Worm (Caenorhabditis elegans) whole organism, early embryonic: ENCODE measurements around the gene mig-5.

ENCODE experiments used
- B0310.2 ChIP-seq: sonication (generic microtip); optimal IDR thresholded peaks from 2 replicates; lab custom pipeline; 2016; ENCODE audit warnings: mild to moderate bottlenecking, missing genetic modification characterization, missing compliant biosample characterization
- F13C5.2 ChIP-seq: sonication (generic microtip); optimal IDR thresholded peaks from 2 replicates; lab custom pipeline; 2017; ENCODE audit warnings: mild to moderate bottlenecking, missing genetic modification characterization, inconsistent platforms, missing compliant biosample characterization
- aly-1 ChIP-seq: sonication (generic microtip); optimal IDR thresholded peaks from 2 replicates; lab custom pipeline; 2016; ENCODE audit warnings: missing genetic modification characterization, missing compliant biosample characterization
- ama-1 ChIP-seq: fragments of 150-350 bp; optimal IDR thresholded peaks from 2 replicates; lab custom pipeline; 2014
- ceh-13 ChIP-seq: fragments of 200-800 bp; sonication (Bioruptor generic); optimal IDR thresholded peaks from 2 replicates; lab custom pipeline; 2018; ENCODE audit warnings: mild to moderate bottlenecking, missing genetic modification characterization, missing compliant biosample characterization
- ceh-36 ChIP-seq: sonication (generic microtip); optimal IDR thresholded peaks from 2 replicates; lab custom pipeline; 2016; ENCODE audit warnings: missing genetic modification characterization, inconsistent platforms, missing compliant biosample characterization
- ets-7 ChIP-seq: sonication (generic microtip); optimal IDR thresholded peaks from 2 replicates; lab custom pipeline; 2016; ENCODE audit warnings: missing genotype, missing genetic modification characterization, missing compliant biosample characterization
- flt-1 ChIP-seq: fragments of 200-800 bp; sonication (Bioruptor generic); IDR thresholded peaks from 2 replicates; pipeline ENCODE4 v1.3.6; 2022; ENCODE audit warnings: missing genetic modification characterization, missing compliant biosample characterization
- hmbx-1 ChIP-seq: sonication (generic microtip); optimal IDR thresholded peaks from 2 replicates; lab custom pipeline; 2016; ENCODE audit warnings: mild to moderate bottlenecking, missing genetic modification characterization, missing compliant biosample characterization
- hmg-4 ChIP-seq: fragments of 200-800 bp; sonication (Bioruptor generic); optimal IDR thresholded peaks from 2 replicates; lab custom pipeline; 2018; ENCODE audit warnings: mild to moderate bottlenecking, missing genetic modification characterization, missing compliant biosample characterization
- hnd-1 ChIP-seq: sonication (generic microtip); optimal IDR thresholded peaks from 2 replicates; lab custom pipeline; 2016; ENCODE audit warnings: missing genetic modification characterization, missing compliant biosample characterization
- pes-1 ChIP-seq: fragments of 200-800 bp; sonication (Bioruptor generic); IDR thresholded peaks from 2 replicates; pipeline ENCODE4 v1.3.6; 2022; ENCODE audit warnings: missing genetic modification reagents, missing genetic modification characterization, missing compliant biosample characterization
- sea-1 ChIP-seq: fragments of 200-800 bp; sonication (Bioruptor generic); conservative IDR thresholded peaks from 2 replicates; pipeline ENCODE4 v1.3.6; 2022; ENCODE audit warnings: missing genetic modification characterization, missing compliant biosample characterization
- tbx-37 ChIP-seq: fragments of 200-800 bp; sonication (Bioruptor generic); conservative IDR thresholded peaks from 2 replicates; pipeline ENCODE4 v1.3.6; 2022; ENCODE audit warnings: missing genetic modification reagents, missing genetic modification characterization, missing compliant biosample characterization

- TF ChIP-seq F13C5.2 (tag; lab: Kevin White, UChicago) (no peak), ama-1 (lab: Kevin White, UChicago) (no peak), hmbx-1 (tag; lab: Kevin White, UChicago) (no peak), sea-1 (GFP tag; lab: Robert Waterston, UW) (no peak), B0310.2 (tag; lab: Kevin White, UChicago) (no peak), ets-7 (tag; lab: Kevin White, UChicago) (no peak), ceh-36 (no peak), pes-1 (GFP tag; lab: Robert Waterston, UW) (no peak), flt-1 (GFP tag; lab: Robert Waterston, UW) (no peak), aly-1 (tag; lab: Kevin White, UChicago) (no peak), hnd-1 (tag; lab: Kevin White, UChicago) (no peak), hmg-4 (GFP tag; lab: Kevin White, UChicago) (no peak), ceh-13 (peak; percentile 20), tbx-37 (GFP tag; lab: Robert Waterston, UW) (no peak)
Observed at ce11 chrII:8137379-8137778, 47.4 kb downstream of the mig-5 start.
